Fruit fly (Drosophila melanogaster) whole organism, embryonic: ENCODE data around the gene CG4456.

Experiments
- B-H2 ChIP-seq: fragments of 200-800 bp; sonication (Bioruptor generic); optimal IDR thresholded peaks from 2 replicates; lab custom pipeline; 2018; ENCODE audit warnings: missing biosample characterization, mild to moderate bottlenecking, missing genetic modification characterization
- CG10147 ChIP-seq: fragments of 200-800 bp; sonication (Bioruptor generic); optimal IDR thresholded peaks from 2 replicates; lab custom pipeline; 2019; ENCODE audit warnings: missing biosample characterization, mild to moderate bottlenecking, missing genetic modification characterization, moderate library complexity
- CG11247 ChIP-seq: fragments of 200-800 bp; sonication (Bioruptor generic); IDR thresholded peaks from 2 replicates; pipeline ENCODE4 v1.3.6; 2022; ENCODE audit warnings: missing biosample characterization, missing genetic modification characterization
- CG1603 ChIP-seq: fragments of 200-800 bp; sonication (Bioruptor generic); optimal IDR thresholded peaks from 2 replicates; lab custom pipeline; 2019; ENCODE audit warnings: missing biosample characterization, mild to moderate bottlenecking, missing genetic modification characterization, moderate library complexity
- CG17186 ChIP-seq: fragments of 200-800 bp; sonication (Bioruptor generic); optimal IDR thresholded peaks from 3 replicates; lab custom pipeline; 2017; ENCODE audit warnings: missing biosample characterization, missing genetic modification reagents, missing genetic modification characterization
- CG18262 ChIP-seq: fragments of 200-800 bp; optimal IDR thresholded peaks from 3 replicates; lab custom pipeline; 2019; ENCODE audit warnings: missing biosample characterization, mild to moderate bottlenecking, missing genetic modification characterization, moderate library complexity
- CG18599 ChIP-seq: fragments of 200-800 bp; sonication (Bioruptor generic); optimal IDR thresholded peaks from 3 replicates; lab custom pipeline; 2017; ENCODE audit warnings: missing biosample characterization, missing genetic modification characterization, mild to moderate bottlenecking, moderate library complexity, missing genetic modification reagents
- CG2199 ChIP-seq: fragments of 200-800 bp; sonication (Bioruptor generic); IDR thresholded peaks from 3 replicates; pipeline ENCODE4 v1.3.6; 2022; ENCODE audit warnings: missing biosample characterization, missing genetic modification characterization
- CG30020 ChIP-seq: fragments of 200-800 bp; optimal IDR thresholded peaks from 2 replicates; lab custom pipeline; 2019; ENCODE audit warnings: missing biosample characterization, mild to moderate bottlenecking, missing genetic modification characterization, moderate library complexity
- CG30403 ChIP-seq: fragments of 200-800 bp; sonication (Bioruptor generic); optimal IDR thresholded peaks from 3 replicates; lab custom pipeline; 2016; ENCODE audit warnings: missing biosample characterization, missing genetic modification characterization
- CG34224 ChIP-seq: fragments of 200-800 bp; sonication (Bioruptor generic); IDR thresholded peaks from 3 replicates; pipeline ENCODE4 v1.3.6; 2022; ENCODE audit warnings: missing biosample characterization, missing genetic modification characterization; ENCODE audit not compliant: partially characterized antibody
- CG4282 ChIP-seq: fragments of 200-800 bp; sonication (Bioruptor generic); optimal IDR thresholded peaks from 2 replicates; lab custom pipeline; 2016; ENCODE audit warnings: missing biosample characterization, missing genetic modification characterization
- CG4424 ChIP-seq: fragments of 200-800 bp; sonication (Bioruptor generic); optimal IDR thresholded peaks from 3 replicates; lab custom pipeline; 2016; ENCODE audit warnings: missing biosample characterization, missing genetic modification characterization
- CG7372 ChIP-seq: fragments of 200-800 bp; sonication (Bioruptor generic); IDR thresholded peaks from 2 replicates; pipeline ENCODE4 v1.3.6; 2022; ENCODE audit warnings: missing biosample characterization, missing genetic modification characterization
- CG7839 ChIP-seq: fragments of 200-800 bp; sonication (Bioruptor generic); optimal IDR thresholded peaks from 3 replicates; lab custom pipeline; 2018; ENCODE audit warnings: missing biosample characterization, mild to moderate bottlenecking, missing genetic modification characterization, moderate library complexity
- CG8359 ChIP-seq: fragments of 200-800 bp; sonication (Bioruptor generic); optimal IDR thresholded peaks from 2 replicates; lab custom pipeline; 2017; ENCODE audit warnings: missing biosample characterization, mild to moderate bottlenecking, missing genetic modification characterization, borderline replicate concordance
- CG9609 ChIP-seq: fragments of 200-800 bp; sonication (Bioruptor generic); optimal IDR thresholded peaks from 3 replicates; lab custom pipeline; 2016; ENCODE audit warnings: missing biosample characterization, missing genetic modification characterization
- Chrac-16 ChIP-seq: fragments of 200-800 bp; sonication (Bioruptor generic); optimal IDR thresholded peaks from 3 replicates; lab custom pipeline; 2016; ENCODE audit warnings: missing biosample characterization, missing genetic modification characterization
- Dbx ChIP-seq: fragments of 200-800 bp; sonication (Bioruptor generic); IDR thresholded peaks from 3 replicates; pipeline ENCODE4 v1.3.6; 2022; ENCODE audit warnings: missing biosample characterization, missing genetic modification characterization
- Dp ChIP-seq: fragments of 200-800 bp; sonication (Bioruptor generic); optimal IDR thresholded peaks from 2 replicates; lab custom pipeline; 2018; ENCODE audit warnings: missing biosample characterization, mild to moderate bottlenecking, missing genetic modification characterization, moderate library complexity
- Fer3 ChIP-seq: fragments of 200-800 bp; sonication (Bioruptor generic); optimal IDR thresholded peaks from 2 replicates; lab custom pipeline; 2018; ENCODE audit warnings: missing biosample characterization, mild to moderate bottlenecking, missing genetic modification characterization, moderate library complexity
- HLH3B ChIP-seq: fragments of 200-800 bp; sonication (Bioruptor generic); IDR thresholded peaks from 2 replicates; pipeline ENCODE4 v1.3.6; 2022; ENCODE audit warnings: missing biosample characterization, missing genetic modification characterization
- Hr3 ChIP-seq: fragments of 200-800 bp; sonication (Bioruptor generic); optimal IDR thresholded peaks from 3 replicates; lab custom pipeline; 2016; ENCODE audit warnings: missing biosample characterization, missing genetic modification characterization
- Jarid2 ChIP-seq: fragments of 200-800 bp; sonication (Bioruptor generic); optimal IDR thresholded peaks from 3 replicates; lab custom pipeline; 2017; ENCODE audit warnings: mild to moderate bottlenecking, missing biosample characterization, missing genetic modification reagents, missing genetic modification characterization
- MTF-1 ChIP-seq: fragments of 200-800 bp; sonication (Bioruptor generic); optimal IDR thresholded peaks from 2 replicates; lab custom pipeline; 2018; ENCODE audit warnings: missing biosample characterization, mild to moderate bottlenecking, missing genetic modification characterization, borderline replicate concordance
- Meics ChIP-seq: fragments of 200-800 bp; sonication (Bioruptor generic); optimal IDR thresholded peaks from 2 replicates; lab custom pipeline; 2017; ENCODE audit warnings: missing biosample characterization, mild to moderate bottlenecking, missing genetic modification characterization
- NC2α ChIP-seq: fragments of 200-800 bp; sonication (Bioruptor generic); optimal IDR thresholded peaks from 2 replicates; lab custom pipeline; 2016; ENCODE audit warnings: missing biosample characterization, missing genetic modification characterization
- Ravus ChIP-seq: fragments of 200-800 bp; sonication (Bioruptor generic); IDR thresholded peaks from 2 replicates; pipeline ENCODE4 v1.3.6; 2022; ENCODE audit warnings: missing biosample characterization, missing genetic modification characterization
- Spps ChIP-seq: fragments of 200-800 bp; sonication (Bioruptor generic); optimal IDR thresholded peaks from 2 replicates; lab custom pipeline; 2018; ENCODE audit warnings: missing biosample characterization, mild to moderate bottlenecking, missing genetic modification characterization
- Ssrp ChIP-seq: fragments of 200-800 bp; sonication (Bioruptor generic); optimal IDR thresholded peaks from 2 replicates; lab custom pipeline; 2018; ENCODE audit warnings: missing biosample characterization, mild to moderate bottlenecking, missing genetic modification characterization, moderate library complexity
- ara ChIP-seq: fragments of 200-800 bp; sonication (Bioruptor generic); IDR thresholded peaks from 2 replicates; pipeline ENCODE4 v1.3.6; 2022; ENCODE audit warnings: missing biosample characterization, missing genetic modification characterization
- dysf ChIP-seq: fragments of 200-800 bp; sonication (Bioruptor generic); IDR thresholded peaks from 3 replicates; pipeline ENCODE4 v1.3.6; 2022; ENCODE audit warnings: missing biosample characterization, missing genetic modification characterization
- esg ChIP-seq: fragments of 200-800 bp; sonication (Bioruptor generic); conservative IDR thresholded peaks from 2 replicates; pipeline ENCODE4 v1.3.6; 2022; ENCODE audit warnings: missing biosample characterization, missing genetic modification characterization
- fd102C ChIP-seq: fragments of 200-800 bp; sonication (Bioruptor generic); optimal IDR thresholded peaks from 2 replicates; lab custom pipeline; 2018; ENCODE audit warnings: missing biosample characterization, mild to moderate bottlenecking, missing genetic modification characterization, moderate library complexity
- lab ChIP-seq: fragments of 200-800 bp; sonication (Bioruptor generic); optimal IDR thresholded peaks from 3 replicates; lab custom pipeline; 2017; ENCODE audit warnings: missing biosample characterization, missing genetic modification characterization, mild to moderate bottlenecking, moderate library complexity, missing genetic modification reagents
- lbe ChIP-seq: fragments of 200-800 bp; sonication (Bioruptor generic); optimal IDR thresholded peaks from 2 replicates; lab custom pipeline; 2016; ENCODE audit warnings: missing biosample characterization, mild to moderate bottlenecking, missing genetic modification characterization
- lmd ChIP-seq: fragments of 200-800 bp; sonication (Bioruptor generic); IDR thresholded peaks from 2 replicates; pipeline ENCODE4 v1.3.6; 2022; ENCODE audit warnings: missing biosample characterization, missing genetic modification characterization
- lov ChIP-seq, 2 experiments: fragments of 200-800 bp in 1 of 2; fragments of >200 bp in 1 of 2; sonication (Bioruptor generic) in 1 of 2; IDR thresholded peaks in 1 of 2; optimal IDR thresholded peaks in 1 of 2; 2 replicates in 1 of 2; 3 replicates in 1 of 2; pipeline versions ENCODE4 v1.3.6 to Lab custom; 2017 to 2022; ENCODE audit warnings: missing biosample characterization in 1 of 2, missing genetic modification characterization in 1 of 2
- oc ChIP-seq: fragments of 200-800 bp; sonication (Bioruptor generic); optimal IDR thresholded peaks from 2 replicates; lab custom pipeline; 2018; ENCODE audit warnings: missing biosample characterization, mild to moderate bottlenecking, missing genetic modification characterization, moderate library complexity
- pho ChIP-seq: fragments of 200-800 bp; sonication (Bioruptor generic); optimal IDR thresholded peaks from 2 replicates; lab custom pipeline; 2016; ENCODE audit warnings: missing biosample characterization, missing genetic modification characterization
- ro ChIP-seq: fragments of 200-800 bp; sonication (Bioruptor generic); IDR thresholded peaks from 2 replicates; pipeline ENCODE4 v1.3.6; 2022; ENCODE audit warnings: missing biosample characterization, missing genetic modification characterization
- sens ChIP-seq: fragments of 200-800 bp; sonication (Bioruptor generic); peaks from one replicate; lab custom pipeline; 2016; ENCODE audit warnings: missing biosample characterization, missing genetic modification characterization
- sim ChIP-seq: fragments of 200-800 bp; sonication (Bioruptor generic); IDR thresholded peaks from 2 replicates; pipeline ENCODE4 v1.3.6; 2022; ENCODE audit warnings: missing biosample characterization, missing genetic modification characterization
- slbo ChIP-seq: fragments of 200-800 bp; sonication (Bioruptor generic); IDR thresholded peaks from 2 replicates; pipeline ENCODE4 v1.3.6; 2022; ENCODE audit warnings: missing biosample characterization, missing genetic modification characterization
- slp2 ChIP-seq: fragments of 200-800 bp; sonication (Bioruptor generic); optimal IDR thresholded peaks from 2 replicates; lab custom pipeline; 2016; ENCODE audit warnings: missing biosample characterization, missing genetic modification characterization
- stc ChIP-seq: fragments of 200-800 bp; sonication (Bioruptor generic); IDR thresholded peaks from 2 replicates; pipeline ENCODE4 v1.3.6; 2022; ENCODE audit warnings: missing biosample characterization, missing genetic modification characterization
- sug ChIP-seq: fragments of 200-800 bp; optimal IDR thresholded peaks from 2 replicates; lab custom pipeline; 2019; ENCODE audit warnings: missing biosample characterization, mild to moderate bottlenecking, missing genetic modification characterization, moderate library complexity
- tap ChIP-seq: fragments of 200-800 bp; optimal IDR thresholded peaks from 3 replicates; lab custom pipeline; 2019; ENCODE audit warnings: missing biosample characterization, mild to moderate bottlenecking, missing genetic modification characterization, moderate library complexity
- tgo ChIP-seq: fragments of 200-800 bp; sonication (Bioruptor generic); IDR thresholded peaks from 3 replicates; pipeline ENCODE4 v1.3.6; 2022; ENCODE audit warnings: missing biosample characterization, missing genetic modification characterization
- zen2 ChIP-seq: fragments of 200-800 bp; sonication (Bioruptor generic); IDR thresholded peaks from 3 replicates; pipeline ENCODE4 v1.3.6; 2022; ENCODE audit warnings: missing biosample characterization, missing genetic modification characterization; ENCODE audit not compliant: partially characterized antibody

CG4456 gene

dm6 chr3L:9333745-9334382 is 38.7 kb upstream of the CG4456 start, which contains the start of gene PGRP-LA (continued):
- TF ChIP-seq Dbx (GFP tag; lab: Robert Waterston, UW) (no peak; the same call in 2 of the 3 replicates), zen2 (GFP tag; lab: Robert Waterston, UW) (no peak), CG10147 (GFP tag; lab: Kevin White, UChicago) (no peak), slp2 (GFP tag; lab: Kevin White, UChicago) (no peak), tgo (GFP tag; lab: Robert Waterston, UW) (peak; percentile 40; the same call in 1 of the 3 replicates), MTF-1 (GFP tag; lab: Kevin White, UChicago) (peak; percentile 19), Jarid2 (GFP tag; lab: Kevin White, UChicago) (no peak), CG34224 (GFP tag; lab: Robert Waterston, UW) (no peak), CG18262 (tag; lab: Kevin White, UChicago) (no peak), Dp (GFP tag; lab: Kevin White, UChicago) (peak; percentile 9), oc (tag; lab: Kevin White, UChicago) (no peak), Fer3 (tag; lab: Kevin White, UChicago) (peak; percentile 29), lov (optimal IDR thresholded peaks at IDR 0.05; lab: Kevin White, UChicago) (no peak), lov (GFP tag; IDR thresholded peaks at IDR 0.05; lab: Robert Waterston, UW) (no peak), CG8359 (GFP tag; lab: Kevin White, UChicago) (no peak), CG4282 (GFP tag; lab: Kevin White, UChicago) (no peak), lab (peak; percentile 46), NC2α (GFP tag; lab: Kevin White, UChicago) (no peak), CG18599 (GFP tag; lab: Kevin White, UChicago) (no peak), CG7372 (GFP tag; lab: Robert Waterston, UW) (peak; percentile 98), sim (no peak), stc (no peak), esg (GFP tag; lab: Robert Waterston, UW) (no peak), sug (tag; lab: Kevin White, UChicago) (no peak), Spps (tag; lab: Kevin White, UChicago) (no peak), CG1603 (tag; lab: Kevin White, UChicago) (no peak), lbe (GFP tag; lab: Kevin White, UChicago) (no peak), CG9609 (GFP tag; lab: Kevin White, UChicago) (no peak), Ssrp (tag; lab: Kevin White, UChicago) (no peak), CG7839 (peak; percentile 52), tap (no peak), CG2199 (GFP tag; lab: Robert Waterston, UW) (no peak), ro (no peak), lmd (GFP tag; lab: Robert Waterston, UW) (peak; percentile 47; the same call in 1 of the 2 replicates), slbo (peak; percentile 57), sens (GFP tag; lab: Kevin White, UChicago) (peak; percentile 77), pho (GFP tag; lab: Kevin White, UChicago) (no peak), CG11247 (peak; percentile 80), B-H2 (GFP tag; lab: Kevin White, UChicago) (peak; percentile 31), dysf (GFP tag; lab: Robert Waterston, UW) (peak; percentile 68; the same call in 2 of the 3 replicates), ara (no peak), Chrac-16 (GFP tag; lab: Kevin White, UChicago) (peak; percentile 1), Hr3 (GFP tag; lab: Kevin White, UChicago) (peak; percentile 4), CG30403 (peak; percentile 12), fd102C (GFP tag; lab: Kevin White, UChicago) (no peak), CG30020 (no peak), CG4424 (GFP tag; lab: Kevin White, UChicago) (peak; percentile 23), Ravus (GFP tag; lab: Robert Waterston, UW) (no peak), Meics (GFP tag; lab: Kevin White, UChicago) (peak; percentile 56), HLH3B (GFP tag; lab: Robert Waterston, UW) (no peak), CG17186 (GFP tag; lab: Kevin White, UChicago) (no peak)
